Worm (Caenorhabditis elegans): ENCODE results near the gene D2023.1.

ce11 chrV:11779810-11780209 lies 9.5 kb upstream of the D2023.1 start:
- TF ChIP-seq ztf-4 (tag; optimal IDR thresholded peaks at IDR 0.05) (no peak), unc-130 (tag; optimal IDR thresholded peaks at IDR 0.05) (no peak), lin-14 (GFP tag; optimal IDR thresholded peaks at IDR 0.05) (peak; percentile 17), mdl-1 (tag; optimal IDR thresholded peaks at IDR 0.05) (no peak), elt-3 (tag; optimal IDR thresholded peaks at IDR 0.05) (peak in 1 of 6 experiments; percentile 33)

All from whole organism, L1 larva.